Worm (Caenorhabditis elegans): ENCODE measurements around the gene pph-5.

- no peak for TF ChIP-seq dao-5 (tag; optimal IDR thresholded peaks at IDR 0.05)
- no peak for TF ChIP-seq him-1 (tag; optimal IDR thresholded peaks at IDR 0.05)
These were observed 47.8 kb upstream of the pph-5 start for ce11 chrV:19142595-19142994.

Data from whole organism, L4/young adult.